Worm (Caenorhabditis elegans) whole organism, L1 larva: Measurements from ENCODE around the gene F37B4.10.

Source experiments
- aly-2 ChIP-seq: fragments of 150-350 bp; optimal IDR thresholded peaks from 2 replicates; lab custom pipeline; 2014; ENCODE audit warnings: missing biosample characterization, missing genetic modification characterization
- ces-1 ChIP-seq: fragments of 150-350 bp; optimal IDR thresholded peaks from 2 replicates; lab custom pipeline; 2014; ENCODE audit warnings: missing biosample characterization, missing genetic modification reagents, missing genetic modification characterization
- fkh-8 ChIP-seq: sonication (generic microtip); optimal IDR thresholded peaks from 2 replicates; lab custom pipeline; 2016; ENCODE audit warnings: mild to moderate bottlenecking, missing genetic modification characterization, missing compliant biosample characterization
- irx-1 ChIP-seq: sonication (generic microtip); optimal IDR thresholded peaks from 2 replicates; lab custom pipeline; 2016; ENCODE audit warnings: missing genetic modification characterization, missing compliant biosample characterization
- nhr-237 ChIP-seq: fragments of 150-350 bp; optimal IDR thresholded peaks from 2 replicates; lab custom pipeline; 2014; ENCODE audit warnings: missing biosample characterization, missing genetic modification characterization
- nhr-85 ChIP-seq: sonication (generic microtip); peaks from one replicate; lab custom pipeline; 2016; ENCODE audit warnings: missing genetic modification characterization, inconsistent platforms, missing compliant biosample characterization
- pqm-1 ChIP-seq: sonication (generic microtip); optimal IDR thresholded peaks from 3 replicates; lab custom pipeline; 2017; ENCODE audit warnings: missing biosample characterization, missing genetic modification characterization

- TF ChIP-seq fkh-8 (tag; lab: Kevin White, UChicago) (no peak), aly-2 (tag; lab: Kevin White, UChicago) (no peak), nhr-85 (tag; lab: Kevin White, UChicago) (no peak), ces-1 (no peak), irx-1 (tag; lab: Kevin White, UChicago) (no peak), pqm-1 (no peak), nhr-237 (no peak)
Measured at ce11 chrV:2826815-2827214, 50.6 kb downstream of the F37B4.10 start, which contains the start of gene T03D3.5.
